Worm (Caenorhabditis elegans) whole organism, L2 larva: ENCODE data around the gene Y50D4B.1.

Experiments used
- aly-2 ChIP-seq: fragments of 150-350 bp; optimal IDR thresholded peaks from 2 replicates; lab custom pipeline; 2014; ENCODE audit warnings: missing biosample characterization, missing genetic modification characterization
- nhr-12 ChIP-seq: fragments of 150-350 bp; optimal IDR thresholded peaks from 2 replicates; lab custom pipeline; 2014; ENCODE audit warnings: missing biosample characterization, missing genetic modification characterization

ce11 chrV:1176277-1176839 lies 63.6 kb downstream of the Y50D4B.1 start, which contains the start of gene T21H3.1:
- TF ChIP-seq nhr-12 (tag; lab: Kevin White, UChicago) (no peak), aly-2 (tag; lab: Kevin White, UChicago) (no peak)
